Worm (Caenorhabditis elegans) whole organism, early embryonic: ENCODE data around the gene tdc-1.

Experiments
- B0310.2 ChIP-seq: sonication (generic microtip); optimal IDR thresholded peaks from 2 replicates; lab custom pipeline; 2016; ENCODE audit warnings: mild to moderate bottlenecking, missing genetic modification characterization, missing compliant biosample characterization
- F13C5.2 ChIP-seq: sonication (generic microtip); optimal IDR thresholded peaks from 2 replicates; lab custom pipeline; 2017; ENCODE audit warnings: mild to moderate bottlenecking, missing genetic modification characterization, inconsistent platforms, missing compliant biosample characterization
- aly-1 ChIP-seq: sonication (generic microtip); optimal IDR thresholded peaks from 2 replicates; lab custom pipeline; 2016; ENCODE audit warnings: missing genetic modification characterization, missing compliant biosample characterization
- ama-1 ChIP-seq: fragments of 150-350 bp; optimal IDR thresholded peaks from 2 replicates; lab custom pipeline; 2014
- ceh-13 ChIP-seq: fragments of 200-800 bp; sonication (Bioruptor generic); optimal IDR thresholded peaks from 2 replicates; lab custom pipeline; 2018; ENCODE audit warnings: mild to moderate bottlenecking, missing genetic modification characterization, missing compliant biosample characterization
- ceh-36 ChIP-seq: sonication (generic microtip); optimal IDR thresholded peaks from 2 replicates; lab custom pipeline; 2016; ENCODE audit warnings: missing genetic modification characterization, inconsistent platforms, missing compliant biosample characterization
- ets-7 ChIP-seq: sonication (generic microtip); optimal IDR thresholded peaks from 2 replicates; lab custom pipeline; 2016; ENCODE audit warnings: missing genotype, missing genetic modification characterization, missing compliant biosample characterization
- flt-1 ChIP-seq: fragments of 200-800 bp; sonication (Bioruptor generic); IDR thresholded peaks from 2 replicates; pipeline ENCODE4 v1.3.6; 2022; ENCODE audit warnings: missing genetic modification characterization, missing compliant biosample characterization
- hmbx-1 ChIP-seq: sonication (generic microtip); optimal IDR thresholded peaks from 2 replicates; lab custom pipeline; 2016; ENCODE audit warnings: mild to moderate bottlenecking, missing genetic modification characterization, missing compliant biosample characterization
- hmg-4 ChIP-seq: fragments of 200-800 bp; sonication (Bioruptor generic); optimal IDR thresholded peaks from 2 replicates; lab custom pipeline; 2018; ENCODE audit warnings: mild to moderate bottlenecking, missing genetic modification characterization, missing compliant biosample characterization
- hnd-1 ChIP-seq: sonication (generic microtip); optimal IDR thresholded peaks from 2 replicates; lab custom pipeline; 2016; ENCODE audit warnings: missing genetic modification characterization, missing compliant biosample characterization
- pes-1 ChIP-seq: fragments of 200-800 bp; sonication (Bioruptor generic); IDR thresholded peaks from 2 replicates; pipeline ENCODE4 v1.3.6; 2022; ENCODE audit warnings: missing genetic modification reagents, missing genetic modification characterization, missing compliant biosample characterization
- scrt-1 ChIP-seq: fragments of 200-800 bp; sonication (Bioruptor generic); IDR thresholded peaks from 2 replicates; pipeline ENCODE4 v1.3.6; 2022; ENCODE audit warnings: missing genetic modification characterization, missing compliant biosample characterization
- sea-1 ChIP-seq: fragments of 200-800 bp; sonication (Bioruptor generic); conservative IDR thresholded peaks from 2 replicates; pipeline ENCODE4 v1.3.6; 2022; ENCODE audit warnings: missing genetic modification characterization, missing compliant biosample characterization
- tbx-11 ChIP-seq: fragments of 200-800 bp; sonication (Bioruptor generic); IDR thresholded peaks from 2 replicates; pipeline ENCODE4 v1.3.6; 2022; ENCODE audit warnings: missing genetic modification characterization, missing compliant biosample characterization
- tbx-37 ChIP-seq: fragments of 200-800 bp; sonication (Bioruptor generic); conservative IDR thresholded peaks from 2 replicates; pipeline ENCODE4 v1.3.6; 2022; ENCODE audit warnings: missing genetic modification reagents, missing genetic modification characterization, missing compliant biosample characterization
- tra-4 ChIP-seq: sonication (generic microtip); optimal IDR thresholded peaks from 2 replicates; lab custom pipeline; 2017; ENCODE audit warnings: missing genetic modification characterization, missing compliant biosample characterization

tdc-1 gene

ce11 chrII:8308314-8308713, 37.9 kb downstream of the tdc-1 start:
- TF ChIP-seq ceh-13 (GFP tag; lab: Kevin White, UChicago) (no peak), tra-4 (no peak), hmbx-1 (tag; lab: Kevin White, UChicago) (no peak), F13C5.2 (no peak)

ce11 chrII:8311484-8311883, 41.1 kb downstream of the tdc-1 start:
- TF ChIP-seq tbx-11: no peak
- no peak for TF ChIP-seq ceh-36
- no peak for TF ChIP-seq pes-1 (GFP tag; lab: Robert Waterston, UW)
- TF ChIP-seq ceh-13 (GFP tag; lab: Kevin White, UChicago): no peak
- no peak for TF ChIP-seq F13C5.2
- TF ChIP-seq hnd-1: no peak
- TF ChIP-seq aly-1 (tag; lab: Kevin White, UChicago): no peak
- no peak for TF ChIP-seq tra-4
- no peak for TF ChIP-seq hmg-4

ce11 chrII:8312012-8312411, 41.6 kb downstream of the tdc-1 start:
- TF ChIP-seq scrt-1 (GFP tag; lab: Robert Waterston, UW) (no peak), flt-1 (no peak), F13C5.2 (no peak), sea-1 (GFP tag; lab: Robert Waterston, UW) (no peak), tbx-37 (GFP tag; lab: Robert Waterston, UW) (no peak), hmbx-1 (tag; lab: Kevin White, UChicago) (no peak), hmg-4 (no peak), pes-1 (GFP tag; lab: Robert Waterston, UW) (no peak), B0310.2 (tag; lab: Kevin White, UChicago) (no peak), tra-4 (no peak), ets-7 (tag; lab: Kevin White, UChicago) (no peak), ama-1 (lab: Kevin White, UChicago) (no peak), hnd-1 (no peak), aly-1 (tag; lab: Kevin White, UChicago) (no peak), tbx-11 (no peak)

ce11 chrII:8314768-8315167, 44.4 kb downstream of the tdc-1 start:
- TF ChIP-seq F13C5.2 (no peak), sea-1 (GFP tag; lab: Robert Waterston, UW) (no peak)

- TF ChIP-seq ceh-36: no peak
- TF ChIP-seq scrt-1 (GFP tag; lab: Robert Waterston, UW): no peak
- no peak for TF ChIP-seq aly-1 (tag; lab: Kevin White, UChicago)
- TF ChIP-seq hmg-4: no peak
- no peak for TF ChIP-seq tra-4
- TF ChIP-seq tbx-37 (GFP tag; lab: Robert Waterston, UW): no peak
- no peak for TF ChIP-seq ceh-13 (GFP tag; lab: Kevin White, UChicago)
- TF ChIP-seq hmbx-1 (tag; lab: Kevin White, UChicago): no peak
- TF ChIP-seq flt-1: no peak
- TF ChIP-seq B0310.2 (tag; lab: Kevin White, UChicago): no peak
- no peak for TF ChIP-seq tbx-11
- no peak for TF ChIP-seq ets-7 (tag; lab: Kevin White, UChicago)
- TF ChIP-seq ama-1 (lab: Kevin White, UChicago): no peak
- TF ChIP-seq pes-1 (GFP tag; lab: Robert Waterston, UW): no peak
- no peak for TF ChIP-seq F13C5.2
- TF ChIP-seq hnd-1: no peak
- TF ChIP-seq sea-1 (GFP tag; lab: Robert Waterston, UW): no peak
Measured at ce11 chrII:8316701-8317100, 46.3 kb downstream of the tdc-1 start.

- TF ChIP-seq ets-7 (tag; lab: Kevin White, UChicago) (no peak), hmbx-1 (tag; lab: Kevin White, UChicago) (no peak), sea-1 (GFP tag; lab: Robert Waterston, UW) (no peak), F13C5.2 (no peak), hmg-4 (no peak), ceh-36 (no peak), tbx-11 (no peak), flt-1 (no peak), ama-1 (lab: Kevin White, UChicago) (no peak), scrt-1 (GFP tag; lab: Robert Waterston, UW) (no peak), B0310.2 (tag; lab: Kevin White, UChicago) (no peak), hnd-1 (no peak), tra-4 (no peak), aly-1 (tag; lab: Kevin White, UChicago) (no peak), pes-1 (GFP tag; lab: Robert Waterston, UW) (no peak), tbx-37 (GFP tag; lab: Robert Waterston, UW) (no peak), ceh-13 (GFP tag; lab: Kevin White, UChicago) (no peak)
Measured at ce11 chrII:8321244-8321643, 50.8 kb downstream of the tdc-1 start, which contains the start of gene shw-1. Gene shw-1 (minus strand): TSS chrII:8321471.
